Fruit fly (Drosophila melanogaster) whole organism, larva: ENCODE measurements around the gene CG32066.

ENCODE experiments used
- noc ChIP-seq: fragments of 200-800 bp; sonication (Bioruptor generic); optimal IDR thresholded peaks from 3 replicates; lab custom pipeline; 2019; ENCODE audit warnings: missing biosample characterization, mild to moderate bottlenecking, missing genetic modification characterization, moderate library complexity

The CG32066 gene

dm6 chr3L:10663190-10663763 lies 2.5 kb upstream of the CG32066 start, which contains the start of gene Adi1:
Adi1 (plus strand) TSS chr3L:10663376.
- no peak for TF ChIP-seq noc

dm6 chr3L:10659993-10660743 lies 645 bp downstream of the CG32066 start:
- no peak for TF ChIP-seq noc

- TF ChIP-seq noc: no peak
Observed at dm6 chr3L:10659524-10659923, 1.3 kb downstream of the CG32066 start.

dm6 chr3L:10658362-10659127 lies 2.3 kb downstream of the CG32066 start:
- no peak for TF ChIP-seq noc

- TF ChIP-seq noc: no peak
Observed at dm6 chr3L:10657311-10657710, 3.5 kb downstream of the CG32066 start.

dm6 chr3L:10656451-10657198 lies 4.2 kb downstream of the CG32066 start:
- TF ChIP-seq noc: peak; percentile 20

dm6 chr3L:10654439-10654838 lies 6.4 kb downstream of the CG32066 start:
- no peak for TF ChIP-seq noc

- no peak for TF ChIP-seq noc
Observed at dm6 chr3L:10652487-10652886, 8.3 kb downstream of the CG32066 start.

dm6 chr3L:10651271-10651670 lies 9.5 kb downstream of the CG32066 start:
- no peak for TF ChIP-seq noc

dm6 chr3L:10648431-10648830 lies 12.4 kb downstream of the CG32066 start:
- TF ChIP-seq noc: no peak

- TF ChIP-seq noc: no peak
Observed at dm6 chr3L:10647158-10647557, 13.7 kb downstream of the CG32066 start.

dm6 chr3L:10645965-10646364 lies 14.8 kb downstream of the CG32066 start:
- TF ChIP-seq noc: no peak

dm6 chr3L:10643228-10643627 lies 17.6 kb downstream of the CG32066 start, which contains the start of gene CG14153:
CG14153 (plus strand) TSS chr3L:10643528.
- TF ChIP-seq noc: no peak

- no peak for TF ChIP-seq noc
Observed at dm6 chr3L:10641589-10641988, 19.2 kb downstream of the CG32066 start, which contains the start of gene CG14154. CG14154 (plus strand) TSS chr3L:10641889.

- no peak for TF ChIP-seq noc
Observed at dm6 chr3L:10639440-10639839, 21.4 kb downstream of the CG32066 start, which contains the start of gene CG18628. CG18628 (plus strand) TSS chr3L:10639740.

- peak; percentile 94 for TF ChIP-seq noc
Observed at dm6 chr3L:10637819-10638218, 23.0 kb downstream of the CG32066 start, which contains the start of gene Cnep1r2. Cnep1r2 (plus strand) TSS chr3L:10638146.
